Worm (Caenorhabditis elegans): ENCODE results near the gene dhs-5.

dhs-5 gene

DNA sequence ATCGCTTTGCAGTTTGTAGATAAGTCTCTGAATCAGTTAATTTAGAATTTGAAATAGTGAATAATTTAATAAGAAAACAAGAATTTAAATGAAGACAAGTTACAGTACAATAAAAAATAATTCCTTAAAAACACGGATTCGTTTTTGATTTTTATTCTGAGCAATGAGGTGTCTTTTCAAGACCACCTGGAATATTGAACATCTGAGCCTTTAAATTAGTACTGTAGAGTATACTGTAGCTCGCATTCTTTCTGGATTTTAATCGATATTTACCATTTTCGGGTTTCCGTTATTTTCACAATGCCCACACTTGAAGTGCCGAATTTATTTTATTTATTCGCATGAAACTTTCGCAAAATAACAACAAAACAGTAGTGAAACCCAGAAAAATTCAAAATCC, 29.8 kb upstream of the dhs-5 start, which contains the start of gene F07F6.7:
F07F6.7 (minus strand) TSS at position 27 of the 400 bp plus-strand sequence.
- TF ChIP-seq unc-39 (tag; optimal IDR thresholded peaks at IDR 0.05): no peak
- peak; percentile 6 for TF ChIP-seq elt-2 (tag; optimal IDR thresholded peaks at IDR 0.05)

DNA sequence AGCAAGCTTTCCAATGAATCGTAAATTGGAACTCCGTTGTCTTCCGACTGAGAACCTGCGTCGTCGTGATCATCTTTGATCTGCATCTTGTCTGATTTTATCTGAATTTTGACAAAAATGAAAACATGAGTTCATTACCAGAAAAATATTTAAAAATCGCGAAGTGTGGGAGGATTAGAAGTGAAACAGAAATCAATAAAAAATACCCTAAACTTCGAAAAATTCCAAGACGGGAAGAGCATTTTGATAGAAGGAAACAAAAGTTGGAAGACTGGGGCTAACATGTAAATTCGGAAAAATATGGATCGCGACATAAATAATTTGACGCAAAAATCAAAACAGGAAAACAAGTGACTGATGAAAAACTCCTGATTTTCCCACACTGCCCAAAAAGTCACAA, 28.0 kb upstream of the dhs-5 start, which contains the start of gene F07F6.8:
F07F6.8 (minus strand) TSS at position 101 of the 400 bp plus-strand sequence.
- TF ChIP-seq nhr-67 (tag; optimal IDR thresholded peaks at IDR 0.05): no peak

DNA sequence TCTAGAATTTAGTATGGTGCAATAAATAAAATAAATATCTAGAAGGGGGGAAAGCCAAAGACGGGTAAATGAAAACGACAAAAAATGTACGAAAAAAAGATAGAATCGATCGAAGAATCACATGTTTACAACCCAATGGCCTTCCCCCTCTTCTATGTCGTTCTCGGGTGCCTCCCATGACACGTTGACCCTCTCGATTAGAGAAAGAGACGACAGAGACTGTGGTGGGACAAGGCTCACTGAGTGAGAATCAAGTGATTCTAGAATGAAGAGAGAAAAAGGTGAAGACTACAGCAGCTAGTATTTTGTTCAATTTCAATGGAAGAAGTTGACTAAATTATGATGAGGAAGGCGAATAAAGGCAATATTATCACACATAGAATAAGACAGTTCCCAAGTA, 27.6 kb upstream of the dhs-5 start:
- TF ChIP-seq ceh-28 (tag; optimal IDR thresholded peaks at IDR 0.05) (peak; percentile 32), ceh-9 (tag; optimal IDR thresholded peaks at IDR 0.05) (no peak), egl-27 (tag; optimal IDR thresholded peaks at IDR 0.05) (peak; percentile 6), unc-39 (tag; optimal IDR thresholded peaks at IDR 0.05) (no peak), egl-5 (tag; optimal IDR thresholded peaks at IDR 0.05) (no peak), nhr-77 (tag; optimal IDR thresholded peaks at IDR 0.05) (no peak), zag-1 (tag; optimal IDR thresholded peaks at IDR 0.05) (no peak), ZK546.5 (tag; optimal IDR thresholded peaks at IDR 0.05) (no peak), nhr-43 (tag; optimal IDR thresholded peaks at IDR 0.05; ENCODE audit: poor library complexity, severe bottlenecking) (no peak), jun-1 (tag; optimal IDR thresholded peaks at IDR 0.05) (peak; percentile 11), nhr-67 (tag; optimal IDR thresholded peaks at IDR 0.05) (no peak), hmg-11 (tag; optimal IDR thresholded peaks at IDR 0.05) (peak; percentile 49), elt-2 (tag; optimal IDR thresholded peaks at IDR 0.05) (peak; percentile 85), skn-1 (tag; optimal IDR thresholded peaks at IDR 0.05) (no peak), elt-1 (tag; optimal IDR thresholded peaks at IDR 0.05) (no peak), eor-1 (tag; optimal IDR thresholded peaks at IDR 0.05) (no peak), nhr-76 (tag; optimal IDR thresholded peaks at IDR 0.05) (no peak), ama-1 (optimal IDR thresholded peaks at IDR 0.05) (peak; percentile 66), tbx-2 (tag; optimal IDR thresholded peaks at IDR 0.05) (no peak), ceh-82 (tag; optimal IDR thresholded peaks at IDR 0.05) (no peak), fos-1 (tag; optimal IDR thresholded peaks at IDR 0.05) (no peak), R02D3.7 (tag; optimal IDR thresholded peaks at IDR 0.05) (no peak), sea-2 (GFP tag; optimal IDR thresholded peaks at IDR 0.05) (no peak), ztf-11 (tag; optimal IDR thresholded peaks at IDR 0.05) (no peak), nfya-1 (tag; optimal IDR thresholded peaks at IDR 0.05; ENCODE audit: insufficient read depth) (peak; percentile 82), lin-15B (tag; optimal IDR thresholded peaks at IDR 0.05) (no peak), lin-39 (tag; optimal IDR thresholded peaks at IDR 0.05) (peak; percentile 13), nhr-237 (tag; optimal IDR thresholded peaks at IDR 0.05) (no peak), pha-4 (tag; optimal IDR thresholded peaks at IDR 0.05) (peak; percentile 85), lsy-12 (tag; optimal IDR thresholded peaks at IDR 0.05) (no peak), daf-12 (tag; optimal IDR thresholded peaks at IDR 0.05) (no peak), ztf-4 (tag; optimal IDR thresholded peaks at IDR 0.05) (no peak), nhr-23 (tag; optimal IDR thresholded peaks at IDR 0.05) (peak; percentile 46), nhr-25 (tag; optimal IDR thresholded peaks at IDR 0.05) (peak; percentile 49), nhr-11 (tag; optimal IDR thresholded peaks at IDR 0.05) (no peak)

DNA sequence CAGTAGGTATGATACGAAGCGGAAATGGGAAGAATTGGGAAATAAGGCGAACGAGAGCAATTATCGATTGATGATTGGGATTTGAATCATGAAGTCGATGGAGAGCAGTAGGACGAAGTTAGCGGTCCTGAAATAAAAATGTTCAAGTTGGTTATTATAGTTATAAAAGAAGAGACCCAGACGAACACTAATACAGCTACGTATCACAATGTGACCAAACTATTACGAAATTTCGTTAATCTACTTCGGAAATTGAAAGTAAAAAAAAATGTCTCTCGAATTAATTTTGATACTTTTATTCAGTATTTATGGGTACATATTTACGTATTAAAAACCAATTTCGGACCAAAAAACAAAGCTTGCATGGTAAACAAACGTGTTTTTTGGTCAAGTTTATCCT, 27.2 kb upstream of the dhs-5 start:
- TF ChIP-seq elt-2 (tag; optimal IDR thresholded peaks at IDR 0.05): peak; percentile 61
- TF ChIP-seq nhr-77 (tag; optimal IDR thresholded peaks at IDR 0.05): no peak
- TF ChIP-seq elt-3 (tag; optimal IDR thresholded peaks at IDR 0.05): no peak
- no peak for TF ChIP-seq nhr-12 (tag; optimal IDR thresholded peaks at IDR 0.05)
